Fruit fly (Drosophila melanogaster): ENCODE measurements around the gene CG43736.

CG43736 gene

dm6 chrX:6855366-6856200 lies 8.1 kb upstream of the CG43736 start (continued):
- TF ChIP-seq fru (optimal IDR thresholded peaks at IDR 0.05) (no peak), hkb (optimal IDR thresholded peaks at IDR 0.05) (no peak), hkb (GFP tag; IDR thresholded peaks at IDR 0.05) (peak; percentile 65), CG7372 (GFP tag; IDR thresholded peaks at IDR 0.05) (0 out of 2 replicates have a peak, but pooled peaks have one; percentile 13), CG10147 (GFP tag; optimal IDR thresholded peaks at IDR 0.05) (peak; percentile 61), unpg (GFP tag; optimal IDR thresholded peaks at IDR 0.05) (peak; percentile 94), ara (GFP tag; IDR thresholded peaks at IDR 0.05) (peak; percentile 60; the same call in 1 of the 2 replicates), fd102C (GFP tag; optimal IDR thresholded peaks at IDR 0.05) (peak; percentile 48), Fer2 (tag; optimal IDR thresholded peaks at IDR 0.05) (peak; percentile 15), toy (GFP tag; IDR thresholded peaks at IDR 0.05) (no peak), knrl (GFP tag; IDR thresholded peaks at IDR 0.05; ENCODE audit: partially characterized antibody) (no peak), sisA (GFP tag; IDR thresholded peaks at IDR 0.05) (peak; percentile 65), Eip74EF (GFP tag; optimal IDR thresholded peaks at IDR 0.05) (peak in 1 of 2 experiments; percentile 93), CG4617 (GFP tag; optimal IDR thresholded peaks at IDR 0.05; ENCODE audit: borderline replicate concordance) (peak; percentile 9), NfI (GFP tag; optimal IDR thresholded peaks at IDR 0.05) (peak; percentile 89), BEAF-32 (GFP tag; optimal IDR thresholded peaks at IDR 0.05) (peak; percentile 3), Doc3 (GFP tag; IDR thresholded peaks at IDR 0.05; ENCODE audit: partially characterized antibody) (no peak), CG1529 (GFP tag; optimal IDR thresholded peaks at IDR 0.05) (peak; percentile 89), ab (GFP tag; optimal IDR thresholded peaks at IDR 0.05) (peak; percentile 50), bowl (GFP tag; IDR thresholded peaks at IDR 0.05) (no peak), CG9609 (GFP tag; optimal IDR thresholded peaks at IDR 0.05) (peak; percentile 81), Hsf (GFP tag; optimal IDR thresholded peaks at IDR 0.05) (peak; percentile 88), Adf1 (GFP tag; IDR thresholded peaks at IDR 0.05) (no peak), cwo (GFP tag; optimal IDR thresholded peaks at IDR 0.05) (peak; percentile 62), E2f2 (GFP tag; IDR thresholded peaks at IDR 0.05) (peak; percentile 74), Hr39 (optimal IDR thresholded peaks at IDR 0.05) (no peak), zen2 (GFP tag; IDR thresholded peaks at IDR 0.05; ENCODE audit: partially characterized antibody) (no peak), Lim3 (GFP tag; IDR thresholded peaks at IDR 0.05) (peak; percentile 71), dmrt11E (tag; optimal IDR thresholded peaks at IDR 0.05) (peak; percentile 90), Max (GFP tag; optimal IDR thresholded peaks at IDR 0.05) (peak; percentile 70), ranshi (GFP tag; IDR thresholded peaks at IDR 0.05) (peak; percentile 44; the same call in 1 of the 2 replicates), CG3163 (GFP tag; optimal IDR thresholded peaks at IDR 0.05) (peak; percentile 3), Bdp1 (GFP tag; optimal IDR thresholded peaks at IDR 0.05) (peak; percentile 79), CG7839 (tag; optimal IDR thresholded peaks at IDR 0.05) (peak; percentile 96), Rx (GFP tag; IDR thresholded peaks at IDR 0.05) (peak; percentile 32; the same call in 1 of the 2 replicates), grau (tag; optimal IDR thresholded peaks at IDR 0.05) (peak; percentile 93), Nf-YC (tag; optimal IDR thresholded peaks at IDR 0.05) (peak; percentile 50), CG8944 (GFP tag; optimal IDR thresholded peaks at IDR 0.05) (peak; percentile 67), slou (GFP tag; optimal IDR thresholded peaks at IDR 0.05) (peak; percentile 88), dpn (GFP tag; optimal IDR thresholded peaks at IDR 0.05) (peak; percentile 85 to 88), Taf1 (GFP tag; IDR thresholded peaks at IDR 0.05) (no peak), lab (GFP tag; optimal IDR thresholded peaks at IDR 0.05) (peak; percentile 74), kah (GFP tag; optimal IDR thresholded peaks at IDR 0.05) (peak; percentile 38), CG14014 (GFP tag; IDR thresholded peaks at IDR 0.05) (peak; percentile 32; the same call in 1 of the 2 replicates), h (optimal IDR thresholded peaks at IDR 0.05) (no peak), CG11504 (tag; optimal IDR thresholded peaks at IDR 0.05) (peak; percentile 96), emc (GFP tag; optimal IDR thresholded peaks at IDR 0.05) (no peak), CG4360 (GFP tag; IDR thresholded peaks at IDR 0.05) (peak; percentile 97), CG10565 (GFP tag; optimal IDR thresholded peaks at IDR 0.05) (no peak), zfh1 (GFP tag; IDR thresholded peaks at IDR 0.05) (peak; percentile 51; the same call in 2 of the 3 replicates)

All from whole organism, embryonic.